Worm (Caenorhabditis elegans): ENCODE data around the gene arrd-5.

DNA sequence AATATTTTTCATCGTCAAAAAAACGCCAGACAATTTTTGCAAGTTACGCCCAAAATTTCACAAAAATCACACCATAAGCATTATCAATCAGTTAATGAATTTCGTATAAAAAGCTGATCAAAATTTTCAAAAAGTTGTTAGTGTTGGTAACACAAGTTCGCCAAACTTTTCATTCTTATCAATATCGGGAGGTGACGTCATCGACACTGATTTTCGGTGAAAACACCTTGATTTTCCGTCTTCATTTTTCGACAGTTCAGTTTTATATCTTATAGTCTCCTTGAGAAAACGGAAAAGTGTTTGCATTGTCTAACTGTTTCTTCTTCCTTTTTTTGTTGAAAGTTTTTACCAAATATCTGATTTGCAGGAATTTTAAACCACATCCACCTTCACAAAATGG is 45.8 kb downstream of the arrd-5 start, which contains the start of gene C08H9.15:
- no peak for TF ChIP-seq ztf-29 (GFP tag; IDR thresholded peaks at IDR 0.05)
- no peak for TF ChIP-seq cog-1 (tag; optimal IDR thresholded peaks at IDR 0.05)
- no peak for TF ChIP-seq flt-1 (GFP tag; IDR thresholded peaks at IDR 0.05)
- TF ChIP-seq med-1 (GFP tag; optimal IDR thresholded peaks at IDR 0.05; ENCODE audit: insufficient read depth), result no peak
- no peak for TF ChIP-seq klf-2 (GFP tag; conservative IDR thresholded peaks at IDR 0.05)
- no peak for TF ChIP-seq tab-1 (GFP tag; IDR thresholded peaks at IDR 0.05)
